Worm (Caenorhabditis elegans) whole organism, L1 larva: Measurements from ENCODE around the gene hrg-2.
A peak's percentile ranks its signal among the peaks of the same experiment; 100 is the strongest.

Source experiments
- aly-2 ChIP-seq: fragments of 150-350 bp; optimal IDR thresholded peaks from 2 replicates; lab custom pipeline; 2014; ENCODE audit warnings: missing biosample characterization, missing genetic modification characterization
- ceh-82 ChIP-seq, 3 experiments: fragments of 150-350 bp in 1 of 3; sonication (generic microtip) in 2 of 3; optimal IDR thresholded peaks; 2 replicates each; lab custom pipeline; 2014 to 2017; ENCODE audit warnings: missing biosample characterization in 3 of 3, missing genetic modification characterization in 3 of 3
- ces-1 ChIP-seq: fragments of 150-350 bp; optimal IDR thresholded peaks from 2 replicates; lab custom pipeline; 2014; ENCODE audit warnings: missing biosample characterization, missing genetic modification reagents, missing genetic modification characterization
- dpl-1 ChIP-seq, 3 experiments: fragments of 150-350 bp in 2 of 3; sonication (generic microtip) in 1 of 3; optimal IDR thresholded peaks; 2 replicates each; lab custom pipeline; 2014 to 2017; ENCODE audit warnings: missing biosample characterization in 3 of 3, missing genetic modification characterization in 3 of 3, missing genetic modification reagents in 3 of 3
- fkh-4 ChIP-seq: sonication (generic microtip); optimal IDR thresholded peaks from 2 replicates; lab custom pipeline; 2016; ENCODE audit warnings: missing compliant biosample characterization, missing genetic modification characterization, borderline replicate concordance
- fkh-8 ChIP-seq: sonication (generic microtip); optimal IDR thresholded peaks from 2 replicates; lab custom pipeline; 2016; ENCODE audit warnings: mild to moderate bottlenecking, missing genetic modification characterization, missing compliant biosample characterization
- hpl-2 ChIP-seq: fragments of 150-350 bp; optimal IDR thresholded peaks from 2 replicates; lab custom pipeline; 2014; ENCODE audit warnings: missing biosample characterization, missing genetic modification reagents, missing genetic modification characterization
- mef-2 ChIP-seq: fragments of 150-350 bp; optimal IDR thresholded peaks from 2 replicates; lab custom pipeline; 2014; ENCODE audit warnings: missing biosample characterization, missing genetic modification characterization
- nhr-12 ChIP-seq: sonication (generic microtip); optimal IDR thresholded peaks from 2 replicates; lab custom pipeline; 2017; ENCODE audit warnings: missing biosample characterization, missing genetic modification characterization
- nhr-47 ChIP-seq: sonication (generic microtip); optimal IDR thresholded peaks from 2 replicates; lab custom pipeline; 2016; ENCODE audit warnings: mild to moderate bottlenecking, missing genetic modification characterization, moderate library complexity, missing compliant biosample characterization
- snu-23 ChIP-seq: sonication (generic microtip); optimal IDR thresholded peaks from 2 replicates; lab custom pipeline; 2016; ENCODE audit warnings: missing genetic modification characterization, missing compliant biosample characterization
- unc-130 ChIP-seq: fragments of 150-350 bp; optimal IDR thresholded peaks from 2 replicates; lab custom pipeline; 2017; ENCODE audit warnings: missing biosample characterization, missing genetic modification characterization, inconsistent platforms
- unc-62 ChIP-seq: fragments of 150-350 bp; optimal IDR thresholded peaks from 2 replicates; lab custom pipeline; 2014; ENCODE audit warnings: missing biosample characterization, missing genetic modification reagents, missing genetic modification characterization
- unc-86 ChIP-seq: sonication (generic microtip); optimal IDR thresholded peaks from 2 replicates; lab custom pipeline; 2016; ENCODE audit warnings: missing genetic modification characterization, missing compliant biosample characterization

ce11 chrV:12408996-12409395, 1.3 kb downstream of the hrg-2 start:
- TF ChIP-seq aly-2 (no peak), nhr-47 (tag; lab: Kevin White, UChicago) (no peak), ceh-82 (tag; optimal IDR thresholded peaks at IDR 0.05; lab: Kevin White, UChicago) (peak in 1 of 3 experiments; percentile 12), hpl-2 (GFP tag; lab: Kevin White, UChicago) (no peak), nhr-12 (no peak), unc-62 (no peak), ces-1 (no peak), mef-2 (no peak), unc-86 (tag; lab: Kevin White, UChicago) (no peak), fkh-4 (tag; lab: Kevin White, UChicago) (no peak), dpl-1 (GFP tag; optimal IDR thresholded peaks at IDR 0.05; lab: Kevin White, UChicago) (no peak), fkh-8 (tag; lab: Kevin White, UChicago) (no peak), snu-23 (peak; percentile 37), unc-130 (tag; lab: Kevin White, UChicago) (no peak)
